Fruit fly (Drosophila melanogaster): ENCODE data around the gene Marf1.
A peak's percentile ranks its signal among the peaks of the same experiment; 100 is the strongest.

The Marf1 gene

dm6 chr2L:22308455-22308854 lies at the start of gene Marf1:
Gene Marf1, plus strand, starts transcription at chr2L:22308755.
- no peak for TF ChIP-seq sv (GFP tag; optimal IDR thresholded peaks at IDR 0.05)
- no peak for TF ChIP-seq Hnf4 (GFP tag; optimal IDR thresholded peaks at IDR 0.05)
- no peak for TF ChIP-seq ey (GFP tag; optimal IDR thresholded peaks at IDR 0.05)
- no peak for TF ChIP-seq Hr83 (GFP tag; optimal IDR thresholded peaks at IDR 0.05; ENCODE audit: poor library complexity, severe bottlenecking)
- TF ChIP-seq dmrt93B (GFP tag; optimal IDR thresholded peaks at IDR 0.05), result no peak
- no peak for TF ChIP-seq fru (GFP tag; optimal IDR thresholded peaks at IDR 0.05)
- no peak for TF ChIP-seq CG9705 (GFP tag; optimal IDR thresholded peaks at IDR 0.05)
- TF ChIP-seq OdsH (GFP tag; optimal IDR thresholded peaks at IDR 0.05), result no peak
- no peak for TF ChIP-seq Myc (optimal IDR thresholded peaks at IDR 0.05)
- TF ChIP-seq Dfd (GFP tag; optimal IDR thresholded peaks at IDR 0.05), result no peak
- no peak for TF ChIP-seq HLH106 (tag; optimal IDR thresholded peaks at IDR 0.05)
- no peak for TF ChIP-seq CrebA (GFP tag; optimal IDR thresholded peaks at IDR 0.05; ENCODE audit: borderline replicate concordance)
- no peak for TF ChIP-seq Mio (GFP tag; optimal IDR thresholded peaks at IDR 0.05)

dm6 chr2L:22261047-22261446 lies 47.5 kb upstream of the Marf1 start:
- TF ChIP-seq Abd-B (GFP tag; optimal IDR thresholded peaks at IDR 0.05), result no peak
- TF ChIP-seq HLH106 (tag; optimal IDR thresholded peaks at IDR 0.05), result no peak
- TF ChIP-seq GATAd (GFP tag; optimal IDR thresholded peaks at IDR 0.05), result no peak
- TF ChIP-seq sage (GFP tag; optimal IDR thresholded peaks at IDR 0.05), result no peak
- TF ChIP-seq Hnf4 (GFP tag; optimal IDR thresholded peaks at IDR 0.05), result no peak
- TF ChIP-seq Myc (optimal IDR thresholded peaks at IDR 0.05), result no peak
- TF ChIP-seq woc (GFP tag; optimal IDR thresholded peaks at IDR 0.05), result no peak
- no peak for TF ChIP-seq CG32264 (GFP tag; optimal IDR thresholded peaks at IDR 0.05)
- TF ChIP-seq foxo (GFP tag; optimal IDR thresholded peaks at IDR 0.05), result no peak
- TF ChIP-seq dsf (GFP tag; optimal IDR thresholded peaks at IDR 0.05; ENCODE audit: borderline replicate concordance), result no peak
- TF ChIP-seq br (GFP tag; optimal IDR thresholded peaks at IDR 0.05), result no peak
- TF ChIP-seq dmrt93B (GFP tag; optimal IDR thresholded peaks at IDR 0.05), result no peak
- no peak for TF ChIP-seq brk (GFP tag; optimal IDR thresholded peaks at IDR 0.05)

- TF ChIP-seq usp (GFP tag; optimal IDR thresholded peaks at IDR 0.05) (no peak), tai (GFP tag; optimal IDR thresholded peaks at IDR 0.05) (no peak), Hr83 (GFP tag; optimal IDR thresholded peaks at IDR 0.05; ENCODE audit: poor library complexity, severe bottlenecking) (no peak), br (GFP tag; optimal IDR thresholded peaks at IDR 0.05) (no peak)
These were observed 26.7 kb upstream of the Marf1 start for dm6 chr2L:22281900-22282299.

dm6 chr2L:22292777-22293176 lies 15.8 kb upstream of the Marf1 start:
- TF ChIP-seq sv (GFP tag; optimal IDR thresholded peaks at IDR 0.05), result no peak
- TF ChIP-seq CG32264 (GFP tag; optimal IDR thresholded peaks at IDR 0.05), result no peak
- TF ChIP-seq usp (GFP tag; optimal IDR thresholded peaks at IDR 0.05), result no peak
- no peak for TF ChIP-seq Hr78 (GFP tag; optimal IDR thresholded peaks at IDR 0.05)
- TF ChIP-seq OdsH (GFP tag; optimal IDR thresholded peaks at IDR 0.05), result no peak
- no peak for TF ChIP-seq h (GFP tag; optimal IDR thresholded peaks at IDR 0.05)
- TF ChIP-seq rgr (GFP tag; optimal IDR thresholded peaks at IDR 0.05), result no peak
- TF ChIP-seq br (GFP tag; optimal IDR thresholded peaks at IDR 0.05), result no peak
- TF ChIP-seq tai (GFP tag; optimal IDR thresholded peaks at IDR 0.05), result no peak
- no peak for TF ChIP-seq dsf (GFP tag; optimal IDR thresholded peaks at IDR 0.05; ENCODE audit: borderline replicate concordance)
- no peak for TF ChIP-seq sage (GFP tag; optimal IDR thresholded peaks at IDR 0.05)
- TF ChIP-seq brk (GFP tag; optimal IDR thresholded peaks at IDR 0.05), result no peak
- no peak for TF ChIP-seq jim (GFP tag; optimal IDR thresholded peaks at IDR 0.05)
- TF ChIP-seq Vsx2 (GFP tag; optimal IDR thresholded peaks at IDR 0.05; ENCODE audit: partially characterized antibody), result no peak
- no peak for TF ChIP-seq woc (GFP tag; optimal IDR thresholded peaks at IDR 0.05)
- no peak for TF ChIP-seq psq (GFP tag; optimal IDR thresholded peaks at IDR 0.05)

- TF ChIP-seq CG32264 (GFP tag; optimal IDR thresholded peaks at IDR 0.05), result no peak
- TF ChIP-seq Hr83 (GFP tag; optimal IDR thresholded peaks at IDR 0.05; ENCODE audit: poor library complexity, severe bottlenecking), result no peak
- TF ChIP-seq ey (GFP tag; optimal IDR thresholded peaks at IDR 0.05), result no peak
- TF ChIP-seq jim (GFP tag; optimal IDR thresholded peaks at IDR 0.05), result no peak
These were observed 58.3 kb downstream of the Marf1 start for dm6 chr2L:22366868-22367267.

- TF ChIP-seq psq (GFP tag; optimal IDR thresholded peaks at IDR 0.05), result no peak
- peak; percentile 31 for TF ChIP-seq Dfd (GFP tag; optimal IDR thresholded peaks at IDR 0.05)
- TF ChIP-seq Mio (GFP tag; optimal IDR thresholded peaks at IDR 0.05), result no peak
These were observed 82.1 kb downstream of the Marf1 start for dm6 chr2L:22390635-22391034.

Data from whole organism, wandering third instar larva.